Worm (Caenorhabditis elegans) whole organism, L1 larva: ENCODE measurements around the gene B0454.8.

Source experiments
- aly-2 ChIP-seq: fragments of 150-350 bp; optimal IDR thresholded peaks from 2 replicates; lab custom pipeline; 2014; ENCODE audit warnings: missing biosample characterization, missing genetic modification characterization
- ama-1 ChIP-seq: fragments of 150-350 bp; optimal IDR thresholded peaks from 2 replicates; lab custom pipeline; 2014
- dsc-1 ChIP-seq: sonication (generic microtip); optimal IDR thresholded peaks from 2 replicates; lab custom pipeline; 2016; ENCODE audit warnings: mild to moderate bottlenecking, missing genetic modification characterization, missing compliant biosample characterization
- fos-1 ChIP-seq: fragments of 150-350 bp; optimal IDR thresholded peaks from 2 replicates; lab custom pipeline; 2014; ENCODE audit warnings: missing biosample characterization, missing genetic modification characterization
- lin-14 ChIP-seq: fragments of 200-800 bp; sonication (Bioruptor generic); optimal IDR thresholded peaks from 2 replicates; lab custom pipeline; 2018; ENCODE audit warnings: mild to moderate bottlenecking, missing genetic modification characterization, moderate library complexity, missing compliant biosample characterization
- lsy-2 ChIP-seq, 2 experiments: fragments of 150-350 bp; optimal IDR thresholded peaks; 2 replicates each; lab custom pipeline; 2014; ENCODE audit warnings: missing biosample characterization in 2 of 2, missing genetic modification characterization in 2 of 2
- rnt-1 ChIP-seq: sonication (generic microtip); optimal IDR thresholded peaks from 2 replicates; lab custom pipeline; 2016; ENCODE audit warnings: mild to moderate bottlenecking, missing genetic modification characterization, moderate library complexity, missing compliant biosample characterization
- sox-4 ChIP-seq: sonication (generic microtip); optimal IDR thresholded peaks from 2 replicates; lab custom pipeline; 2016; ENCODE audit warnings: missing genetic modification characterization, missing compliant biosample characterization

DNA sequence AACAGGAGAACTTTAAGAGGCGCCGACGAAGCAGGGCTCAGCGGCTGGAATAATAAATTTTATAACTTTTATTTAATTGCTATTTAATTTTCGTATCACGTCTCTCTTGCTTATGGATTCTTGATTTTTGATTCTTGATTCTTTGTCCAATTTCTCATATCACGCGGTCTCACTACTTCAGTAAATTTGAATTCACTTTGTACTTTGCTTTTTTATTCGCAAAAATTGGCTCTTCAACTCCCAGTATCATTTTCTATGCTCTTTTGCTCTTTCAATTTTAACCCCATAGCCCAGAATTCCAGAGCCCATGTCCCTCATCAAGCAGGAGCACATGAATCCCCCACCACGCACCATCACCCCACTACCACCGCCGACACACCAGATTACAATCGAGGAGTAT is 41.0 kb downstream of the B0454.8 start, which contains the start of gene lido-10:
- TF ChIP-seq sox-4 (tag; lab: Kevin White, UChicago) (no peak), ama-1 (lab: Kevin White, UChicago) (no peak), lsy-2 (tag; optimal IDR thresholded peaks at IDR 0.05; lab: Kevin White, UChicago) (no peak), aly-2 (tag; lab: Kevin White, UChicago) (no peak), dsc-1 (tag; lab: Kevin White, UChicago) (no peak), rnt-1 (no peak), lin-14 (GFP tag; lab: Kevin White, UChicago) (no peak), fos-1 (tag; lab: Kevin White, UChicago) (no peak)
